Worm (Caenorhabditis elegans) whole organism, mixed stage, embryonic: ENCODE measurements around the gene W05B10.4.

Experiments used
- M03D4.4 ChIP-seq: sonication (generic microtip); optimal IDR thresholded peaks from 2 replicates; lab custom pipeline; 2017; ENCODE audit warnings: mild to moderate bottlenecking, missing genetic modification characterization, missing compliant biosample characterization
- ceh-39 ChIP-seq: fragments of 150-350 bp; optimal IDR thresholded peaks from 2 replicates; lab custom pipeline; 2014; ENCODE audit warnings: missing biosample characterization, missing genetic modification characterization
- ceh-43 ChIP-seq: fragments of 200-800 bp; sonication (Bioruptor generic); optimal IDR thresholded peaks from 2 replicates; lab custom pipeline; 2018; ENCODE audit warnings: mild to moderate bottlenecking, missing genetic modification characterization, moderate library complexity, missing compliant biosample characterization
- ceh-83 ChIP-seq: fragments of 200-800 bp; sonication (Bioruptor generic); optimal IDR thresholded peaks from 2 replicates; lab custom pipeline; 2018; ENCODE audit warnings: mild to moderate bottlenecking, missing genetic modification characterization, missing compliant biosample characterization
- ces-1 ChIP-seq: fragments of 150-350 bp; optimal IDR thresholded peaks from 2 replicates; lab custom pipeline; 2014; ENCODE audit warnings: missing biosample characterization, missing genetic modification reagents, missing genetic modification characterization
- cnd-1 ChIP-seq: fragments of 200-800 bp; sonication (Bioruptor generic); optimal IDR thresholded peaks from 2 replicates; lab custom pipeline; 2018; ENCODE audit warnings: mild to moderate bottlenecking, missing genetic modification characterization, missing compliant biosample characterization
- flh-1 ChIP-seq: fragments of 200-800 bp; sonication (Bioruptor generic); optimal IDR thresholded peaks from 2 replicates; lab custom pipeline; 2018; ENCODE audit warnings: mild to moderate bottlenecking, missing genetic modification characterization, moderate library complexity, missing compliant biosample characterization
- ham-2 ChIP-seq: fragments of 200-800 bp; sonication (Bioruptor generic); optimal IDR thresholded peaks from 2 replicates; lab custom pipeline; 2018; ENCODE audit warnings: mild to moderate bottlenecking, missing genetic modification characterization, missing compliant biosample characterization
- hlh-1 ChIP-seq: fragments of 150-350 bp; optimal IDR thresholded peaks from 2 replicates; lab custom pipeline; 2014; ENCODE audit warnings: missing biosample characterization, missing genetic modification reagents, missing genetic modification characterization
- lsy-2 ChIP-seq: fragments of 150-350 bp; optimal IDR thresholded peaks from 2 replicates; lab custom pipeline; 2014; ENCODE audit warnings: missing biosample characterization, missing genetic modification characterization
- mab-5 ChIP-seq: fragments of 150-350 bp; optimal IDR thresholded peaks from 2 replicates; lab custom pipeline; 2014; ENCODE audit warnings: missing biosample characterization, missing genetic modification characterization
- mep-1 ChIP-seq: fragments of 150-350 bp; optimal IDR thresholded peaks from 2 replicates; lab custom pipeline; 2017; ENCODE audit warnings: missing biosample characterization, missing genetic modification reagents, missing genetic modification characterization, inconsistent platforms
- mls-2 ChIP-seq: sonication (generic microtip); optimal IDR thresholded peaks from 2 replicates; lab custom pipeline; 2016; ENCODE audit warnings: mild to moderate bottlenecking, missing genetic modification characterization, moderate library complexity, missing compliant biosample characterization
- nhr-2 ChIP-seq: fragments of 150-350 bp; optimal IDR thresholded peaks from 2 replicates; lab custom pipeline; 2014; ENCODE audit warnings: missing biosample characterization, missing genetic modification characterization
- nhr-237 ChIP-seq: fragments of 150-350 bp; optimal IDR thresholded peaks from 2 replicates; lab custom pipeline; 2014; ENCODE audit warnings: missing biosample characterization, missing genetic modification characterization
- nhr-28 ChIP-seq: fragments of 150-350 bp; optimal IDR thresholded peaks from 2 replicates; lab custom pipeline; 2014; ENCODE audit warnings: missing biosample characterization, missing genetic modification characterization
- nhr-76 ChIP-seq: sonication (generic microtip); optimal IDR thresholded peaks from 2 replicates; lab custom pipeline; 2017; ENCODE audit warnings: missing biosample characterization, missing genetic modification characterization
- sem-2 ChIP-seq: fragments of 200-800 bp; sonication (Bioruptor generic); optimal IDR thresholded peaks from 2 replicates; lab custom pipeline; 2018; ENCODE audit warnings: mild to moderate bottlenecking, missing genetic modification characterization, missing compliant biosample characterization
- snpc-4 ChIP-seq: fragments of 150-350 bp; optimal IDR thresholded peaks from 2 replicates; lab custom pipeline; 2014; ENCODE audit warnings: missing biosample characterization, missing genetic modification characterization
- unc-120 ChIP-seq: sonication (generic microtip); optimal IDR thresholded peaks from 2 replicates; lab custom pipeline; 2017; ENCODE audit warnings: missing genetic modification characterization, missing compliant biosample characterization; ENCODE audit not compliant: poor library complexity, severe bottlenecking
- unc-62 ChIP-seq: fragments of 150-350 bp; optimal IDR thresholded peaks from 2 replicates; lab custom pipeline; 2014; ENCODE audit warnings: missing biosample characterization, missing genetic modification reagents, missing genetic modification characterization

W05B10.4 gene

ce11 chrV:12695968-12696367 is 27.9 kb downstream of the W05B10.4 start, which contains the start of gene K10C8.4:
TSS of gene K10C8.4 (plus strand) at chrV:12696268.
- TF ChIP-seq ces-1, result no peak
- TF ChIP-seq unc-62 (GFP tag; lab: Kevin White, UChicago), result no peak
- no peak for TF ChIP-seq sem-2 (GFP tag; lab: Kevin White, UChicago)

- TF ChIP-seq nhr-76 (tag; lab: Kevin White, UChicago), result no peak
- no peak for TF ChIP-seq ceh-39 (tag; lab: Kevin White, UChicago)
- no peak for TF ChIP-seq nhr-237 (tag; lab: Kevin White, UChicago)
- TF ChIP-seq lsy-2 (tag; lab: Kevin White, UChicago), result no peak
- no peak for TF ChIP-seq M03D4.4 (tag; lab: Kevin White, UChicago)
- TF ChIP-seq nhr-28 (tag; lab: Kevin White, UChicago), result no peak
- no peak for TF ChIP-seq unc-62 (GFP tag; lab: Kevin White, UChicago)
- TF ChIP-seq snpc-4 (tag; lab: Kevin White, UChicago), result no peak
- no peak for TF ChIP-seq ham-2 (GFP tag; lab: Kevin White, UChicago)
- no peak for TF ChIP-seq nhr-2 (tag; lab: Kevin White, UChicago)
- no peak for TF ChIP-seq sem-2 (GFP tag; lab: Kevin White, UChicago)
- TF ChIP-seq, all 35 proteins: peak for 0
These were observed 28.8 kb downstream of the W05B10.4 start for ce11 chrV:12696790-12697189.

- TF ChIP-seq unc-120 (tag; lab: Kevin White, UChicago), result peak; percentile 73
- TF ChIP-seq mls-2 (tag; lab: Kevin White, UChicago), result no peak
- TF ChIP-seq, all 35 proteins: peak for 1
These were observed 29.4 kb downstream of the W05B10.4 start, which contains the start of gene istr-1 for ce11 chrV:12697364-12697901. TSS of gene istr-1 (plus strand) at chrV:12697858.

ce11 chrV:12701613-12702012 is 33.6 kb downstream of the W05B10.4 start:
- TF ChIP-seq ces-1, result peak; percentile 63
- no peak for TF ChIP-seq nhr-76 (tag; lab: Kevin White, UChicago)

- TF ChIP-seq M03D4.4 (tag; lab: Kevin White, UChicago) (no peak), mep-1 (no peak), mab-5 (tag; lab: Kevin White, UChicago) (no peak), mls-2 (tag; lab: Kevin White, UChicago) (no peak), ceh-43 (GFP tag; lab: Kevin White, UChicago) (no peak)
- TF ChIP-seq, all 35 proteins: peak for 0
These were observed 36.1 kb downstream of the W05B10.4 start, which contains the start of gene R11D1.1 for ce11 chrV:12704077-12704476. TSS of gene R11D1.1 (plus strand) at chrV:12704377.

ce11 chrV:12706511-12706910 is 38.5 kb downstream of the W05B10.4 start:
- TF ChIP-seq flh-1 (GFP tag; lab: Kevin White, UChicago) (no peak), mab-5 (tag; lab: Kevin White, UChicago) (no peak), ceh-39 (tag; lab: Kevin White, UChicago) (no peak), M03D4.4 (tag; lab: Kevin White, UChicago) (no peak), nhr-237 (tag; lab: Kevin White, UChicago) (no peak)

ce11 chrV:12708305-12708704 is 40.3 kb downstream of the W05B10.4 start, which contains the start of gene R11D1.2:
TSS of gene R11D1.2 (plus strand) at chrV:12708605.
- TF ChIP-seq ces-1 (no peak), unc-62 (GFP tag; lab: Kevin White, UChicago) (no peak), nhr-76 (tag; lab: Kevin White, UChicago) (no peak), ceh-39 (tag; lab: Kevin White, UChicago) (no peak), ceh-83 (GFP tag; lab: Kevin White, UChicago) (no peak), hlh-1 (no peak), cnd-1 (tag; lab: Kevin White, UChicago) (no peak), ceh-43 (GFP tag; lab: Kevin White, UChicago) (no peak), flh-1 (GFP tag; lab: Kevin White, UChicago) (no peak)

ce11 chrV:12711999-12712398 is 44.0 kb downstream of the W05B10.4 start, which contains the start of gene R11D1.3:
TSS of gene R11D1.3 (minus strand) at chrV:12712099.
- TF ChIP-seq nhr-28 (tag; lab: Kevin White, UChicago) (no peak), sem-2 (GFP tag; lab: Kevin White, UChicago) (no peak), nhr-2 (tag; lab: Kevin White, UChicago) (no peak), mls-2 (tag; lab: Kevin White, UChicago) (no peak)
